Fruit fly (Drosophila melanogaster) whole organism, adult: ENCODE measurements around the gene Top1.

Source experiments
- CG14711 ChIP-seq: fragments of 200-800 bp; sonication (Bioruptor generic); optimal IDR thresholded peaks from 2 replicates; lab custom pipeline; 2018; ENCODE audit warnings: missing biosample characterization, mild to moderate bottlenecking, missing genetic modification characterization, moderate library complexity
- CG1620 ChIP-seq: fragments of 200-800 bp; sonication (Bioruptor generic); optimal IDR thresholded peaks from 2 replicates; lab custom pipeline; 2016; ENCODE audit warnings: missing biosample characterization, missing genetic modification characterization
- CG7101 ChIP-seq: fragments of 200-800 bp; sonication (Bioruptor generic); optimal IDR thresholded peaks from 2 replicates; lab custom pipeline; 2018; ENCODE audit warnings: missing biosample characterization, mild to moderate bottlenecking, missing genetic modification characterization, moderate library complexity
- Crg-1 ChIP-seq: fragments of 200-800 bp; sonication (Bioruptor generic); optimal IDR thresholded peaks from 2 replicates; lab custom pipeline; 2016; ENCODE audit warnings: missing biosample characterization, missing genetic modification characterization
- Mnt ChIP-seq: fragments of 200-800 bp; sonication (Bioruptor generic); optimal IDR thresholded peaks from 2 replicates; lab custom pipeline; 2016; ENCODE audit warnings: missing biosample characterization, mild to moderate bottlenecking, missing genetic modification characterization
- bab1 ChIP-seq: fragments of 200-800 bp; sonication (Bioruptor generic); optimal IDR thresholded peaks from 3 replicates; lab custom pipeline; 2019; ENCODE audit warnings: missing biosample characterization, mild to moderate bottlenecking, missing genetic modification characterization, moderate library complexity
- cnc ChIP-seq, 2 experiments: fragments of >200 bp; optimal IDR thresholded peaks; 2 replicates each; lab custom pipeline; 2017
- kay ChIP-seq: fragments of 200-800 bp; sonication (Bioruptor generic); peaks from one replicate; lab custom pipeline; 2016; ENCODE audit warnings: missing biosample characterization, missing genetic modification characterization, borderline replicate concordance
- ovo ChIP-seq: fragments of 200-800 bp; sonication (Bioruptor generic); optimal IDR thresholded peaks from 2 replicates; lab custom pipeline; 2016; ENCODE audit warnings: missing biosample characterization, missing genetic modification characterization
- pad ChIP-seq: fragments of 200-800 bp; sonication (Bioruptor generic); optimal IDR thresholded peaks from 3 replicates; lab custom pipeline; 2017; ENCODE audit warnings: missing biosample characterization, missing genetic modification characterization, mild to moderate bottlenecking, moderate library complexity, missing genetic modification reagents
- tj ChIP-seq: fragments of 200-800 bp; sonication (Bioruptor generic); optimal IDR thresholded peaks from 3 replicates; lab custom pipeline; 2017; ENCODE audit warnings: missing biosample characterization, mild to moderate bottlenecking, missing genetic modification characterization, moderate library complexity
- toe ChIP-seq: fragments of 200-800 bp; sonication (Bioruptor generic); optimal IDR thresholded peaks from 2 replicates; lab custom pipeline; 2016; ENCODE audit warnings: missing biosample characterization, missing genetic modification characterization

- TF ChIP-seq kay (no peak), Mnt (no peak), Crg-1 (GFP tag; lab: Kevin White, UChicago) (no peak), cnc (optimal IDR thresholded peaks at IDR 0.05; lab: Kevin White, UChicago) (no peak), CG1620 (GFP tag; lab: Kevin White, UChicago) (no peak), toe (GFP tag; lab: Kevin White, UChicago) (no peak), bab1 (GFP tag; lab: Kevin White, UChicago) (no peak), CG7101 (tag; lab: Kevin White, UChicago) (no peak), pad (GFP tag; lab: Kevin White, UChicago) (no peak), CG14711 (tag; lab: Kevin White, UChicago) (no peak), ovo (GFP tag; lab: Kevin White, UChicago) (no peak), tj (GFP tag; lab: Kevin White, UChicago) (no peak)
Measured at dm6 chrX:15304211-15304610, 15.1 kb upstream of the Top1 start.
